Fruit fly (Drosophila melanogaster) whole organism, embryonic: Measurements from ENCODE around the gene CG15506.

Experiments
- Antp ChIP-seq: fragments of 200-800 bp; sonication (Bioruptor generic); optimal IDR thresholded peaks from 3 replicates; lab custom pipeline; 2016; ENCODE audit warnings: missing biosample characterization, missing genetic modification characterization
- Atf6 ChIP-seq: fragments of 200-800 bp; sonication (Bioruptor generic); IDR thresholded peaks from 2 replicates; pipeline ENCODE4 v1.3.6; 2022; ENCODE audit warnings: missing biosample characterization, missing genetic modification characterization
- CG11398 ChIP-seq: fragments of 200-800 bp; sonication (Bioruptor generic); optimal IDR thresholded peaks from 2 replicates; lab custom pipeline; 2016; ENCODE audit warnings: missing biosample characterization, missing genetic modification characterization
- CG12155 ChIP-seq: fragments of 200-800 bp; sonication (Bioruptor generic); optimal IDR thresholded peaks from 3 replicates; lab custom pipeline; 2016; ENCODE audit warnings: missing biosample characterization, missing genetic modification characterization
- CG12236 ChIP-seq: fragments of 200-800 bp; sonication (Bioruptor generic); optimal IDR thresholded peaks from 2 replicates; lab custom pipeline; 2016; ENCODE audit warnings: missing biosample characterization, missing genetic modification characterization
- CG12744 ChIP-seq: fragments of 200-800 bp; sonication (Bioruptor generic); optimal IDR thresholded peaks from 2 replicates; lab custom pipeline; 2016; ENCODE audit warnings: missing biosample characterization, missing genetic modification characterization
- CG13287 ChIP-seq: fragments of 200-800 bp; sonication (Bioruptor generic); IDR thresholded peaks from 2 replicates; pipeline ENCODE4 v1.3.6; 2022; ENCODE audit warnings: missing biosample characterization, missing genetic modification characterization; ENCODE audit not compliant: partially characterized antibody
- CG13624 ChIP-seq: fragments of 200-800 bp; sonication (Bioruptor generic); optimal IDR thresholded peaks from 2 replicates; lab custom pipeline; 2016; ENCODE audit warnings: missing biosample characterization, missing genetic modification characterization
- CG14050 ChIP-seq: fragments of 200-800 bp; sonication (Bioruptor generic); IDR thresholded peaks from 3 replicates; pipeline ENCODE4 v1.3.6; 2022; ENCODE audit warnings: missing biosample characterization, missing genetic modification characterization
- CG14965 ChIP-seq: fragments of 200-800 bp; sonication (Bioruptor generic); optimal IDR thresholded peaks from 2 replicates; lab custom pipeline; 2016; ENCODE audit warnings: missing biosample characterization, missing genetic modification characterization, borderline replicate concordance
- CG15696 ChIP-seq: fragments of 200-800 bp; sonication (Bioruptor generic); optimal IDR thresholded peaks from 2 replicates; lab custom pipeline; 2019; ENCODE audit warnings: missing biosample characterization, mild to moderate bottlenecking, missing genetic modification characterization, moderate library complexity
- CG16779 ChIP-seq: fragments of 200-800 bp; sonication (Bioruptor generic); IDR thresholded peaks from 2 replicates; pipeline ENCODE4 v1.3.6; 2022; ENCODE audit warnings: missing biosample characterization, missing genetic modification characterization
- CG17385 ChIP-seq: fragments of 200-800 bp; sonication (Bioruptor generic); optimal IDR thresholded peaks from 3 replicates; lab custom pipeline; 2018; ENCODE audit warnings: missing biosample characterization, mild to moderate bottlenecking, missing genetic modification characterization
- CG17568 ChIP-seq: fragments of 200-800 bp; sonication (Bioruptor generic); optimal IDR thresholded peaks from 2 replicates; lab custom pipeline; 2018; ENCODE audit warnings: missing biosample characterization, mild to moderate bottlenecking, missing genetic modification characterization, moderate library complexity
- CG1832 ChIP-seq: fragments of 200-800 bp; sonication (Bioruptor generic); optimal IDR thresholded peaks from 2 replicates; lab custom pipeline; 2017; ENCODE audit warnings: missing biosample characterization, mild to moderate bottlenecking, missing genetic modification characterization, inconsistent platforms
- CG2202 ChIP-seq: fragments of 200-800 bp; sonication (Bioruptor generic); optimal IDR thresholded peaks from 2 replicates; lab custom pipeline; 2018; ENCODE audit warnings: missing biosample characterization, mild to moderate bottlenecking, missing genetic modification characterization
- CG2712 ChIP-seq: fragments of 200-800 bp; optimal IDR thresholded peaks from 3 replicates; lab custom pipeline; 2019; ENCODE audit warnings: missing biosample characterization, mild to moderate bottlenecking, missing genetic modification characterization, moderate library complexity
- CG2889 ChIP-seq: fragments of 200-800 bp; sonication (Bioruptor generic); IDR thresholded peaks from 3 replicates; pipeline ENCODE4 v1.3.6; 2022; ENCODE audit warnings: missing biosample characterization, missing genetic modification characterization
- CG31365 ChIP-seq: fragments of 200-800 bp; sonication (Bioruptor generic); optimal IDR thresholded peaks from 2 replicates; lab custom pipeline; 2018; ENCODE audit warnings: missing biosample characterization, mild to moderate bottlenecking, missing genetic modification characterization
- CG32772 ChIP-seq: fragments of 200-800 bp; sonication (Bioruptor generic); IDR thresholded peaks from 2 replicates; pipeline ENCODE4 v1.3.6; 2022; ENCODE audit warnings: missing biosample characterization, missing genetic modification characterization
- CG33557 ChIP-seq: fragments of 200-800 bp; sonication (Bioruptor generic); optimal IDR thresholded peaks from 2 replicates; lab custom pipeline; 2019; ENCODE audit warnings: missing biosample characterization, mild to moderate bottlenecking, missing genetic modification characterization, moderate library complexity
- CG4854 ChIP-seq: fragments of 200-800 bp; sonication (Bioruptor generic); optimal IDR thresholded peaks from 2 replicates; lab custom pipeline; 2016; ENCODE audit warnings: missing biosample characterization, missing genetic modification characterization, inconsistent platforms
- CG6765 ChIP-seq: fragments of 200-800 bp; sonication (Bioruptor generic); optimal IDR thresholded peaks from 3 replicates; lab custom pipeline; 2017; ENCODE audit warnings: missing biosample characterization, mild to moderate bottlenecking, missing genetic modification characterization
- CG7745 ChIP-seq: fragments of 200-800 bp; sonication (Bioruptor generic); optimal IDR thresholded peaks from 2 replicates; lab custom pipeline; 2018; ENCODE audit warnings: missing biosample characterization, mild to moderate bottlenecking, missing genetic modification characterization, moderate library complexity
- CG9437 ChIP-seq: fragments of 200-800 bp; sonication (Bioruptor generic); optimal IDR thresholded peaks from 2 replicates; lab custom pipeline; 2018; ENCODE audit warnings: missing biosample characterization, mild to moderate bottlenecking, missing genetic modification characterization
- CG9797 ChIP-seq: fragments of 200-800 bp; sonication (Bioruptor generic); optimal IDR thresholded peaks from 3 replicates; lab custom pipeline; 2018; ENCODE audit warnings: missing biosample characterization, mild to moderate bottlenecking, missing genetic modification characterization
- CG9876 ChIP-seq: fragments of 200-800 bp; sonication (Bioruptor generic); optimal IDR thresholded peaks from 2 replicates; lab custom pipeline; 2016; ENCODE audit warnings: missing biosample characterization, missing genetic modification characterization
- CHES-1-like ChIP-seq: fragments of 200-800 bp; sonication (Bioruptor generic); optimal IDR thresholded peaks from 2 replicates; lab custom pipeline; 2016; ENCODE audit warnings: missing biosample characterization, missing genetic modification characterization
- Dfd ChIP-seq, 2 experiments: fragments of >200 bp; optimal IDR thresholded peaks; 2 replicates each; lab custom pipeline; 2017; ENCODE audit warnings: missing biosample characterization in 2 of 2, missing genetic modification characterization in 2 of 2
- Doc2 ChIP-seq: fragments of 200-800 bp; sonication (Bioruptor generic); IDR thresholded peaks from 2 replicates; pipeline ENCODE4 v1.3.6; 2022; ENCODE audit warnings: missing biosample characterization, missing genetic modification characterization
- Dref ChIP-seq: fragments of 200-800 bp; sonication (Bioruptor generic); IDR thresholded peaks from 2 replicates; pipeline ENCODE4 v1.3.6; 2022; ENCODE audit warnings: missing biosample characterization, missing genetic modification characterization
- Ets65A ChIP-seq: fragments of 200-800 bp; sonication (Bioruptor generic); peaks from one replicate; lab custom pipeline; 2016; ENCODE audit warnings: missing biosample characterization, missing genetic modification characterization
- HLH4C ChIP-seq: fragments of 200-800 bp; sonication (Bioruptor generic); IDR thresholded peaks from 3 replicates; pipeline ENCODE4 v1.3.6; 2022; ENCODE audit warnings: missing biosample characterization, missing genetic modification characterization; ENCODE audit not compliant: partially characterized antibody
- Hr39 ChIP-seq: fragments of >200 bp; optimal IDR thresholded peaks from 2 replicates; lab custom pipeline; 2017
- Mrtf ChIP-seq: fragments of 200-800 bp; sonication (Bioruptor generic); IDR thresholded peaks from 3 replicates; pipeline ENCODE4 v1.3.6; 2022; ENCODE audit warnings: missing biosample characterization, missing genetic modification characterization
- NK7.1 ChIP-seq: fragments of 200-800 bp; sonication (Bioruptor generic); optimal IDR thresholded peaks from 3 replicates; lab custom pipeline; 2016; ENCODE audit warnings: missing biosample characterization, missing genetic modification characterization
- Trl ChIP-seq, 3 experiments: fragments of >200 bp in 2 of 3; fragments of 200-800 bp in 1 of 3; sonication (Bioruptor generic) in 1 of 3; optimal IDR thresholded peaks; 2 replicates in 1 of 3; 3 replicates in 2 of 3; lab custom pipeline; 2016 to 2017; ENCODE audit warnings: missing biosample characterization in 1 of 3, missing genetic modification characterization in 1 of 3
- bowl ChIP-seq: fragments of 200-800 bp; sonication (Bioruptor generic); IDR thresholded peaks from 2 replicates; pipeline ENCODE4 v1.3.6; 2022; ENCODE audit warnings: missing biosample characterization, missing genetic modification characterization
- cato ChIP-seq: fragments of 200-800 bp; sonication (Bioruptor generic); optimal IDR thresholded peaks from 2 replicates; lab custom pipeline; 2016; ENCODE audit warnings: missing biosample characterization, missing genetic modification characterization, borderline replicate concordance
- caup ChIP-seq: fragments of 200-800 bp; sonication (Bioruptor generic); optimal IDR thresholded peaks from 3 replicates; lab custom pipeline; 2017; ENCODE audit warnings: missing biosample characterization, mild to moderate bottlenecking, missing genetic modification characterization, moderate library complexity; ENCODE audit not compliant: severe bottlenecking
- ci ChIP-seq: fragments of 200-800 bp; sonication (Bioruptor generic); IDR thresholded peaks from 3 replicates; pipeline ENCODE4 v1.3.6; 2022; ENCODE audit warnings: missing biosample characterization, missing genetic modification characterization
- fd3F ChIP-seq: fragments of 200-800 bp; sonication (Bioruptor generic); optimal IDR thresholded peaks from 2 replicates; lab custom pipeline; 2018; ENCODE audit warnings: missing biosample characterization, mild to moderate bottlenecking, missing genetic modification characterization, moderate library complexity
- jigr1 ChIP-seq: fragments of 200-800 bp; sonication (Bioruptor generic); IDR thresholded peaks from 3 replicates; pipeline ENCODE4 v1.3.6; 2022; ENCODE audit warnings: missing biosample characterization, missing genetic modification characterization
- nau ChIP-seq: fragments of 200-800 bp; sonication (Bioruptor generic); optimal IDR thresholded peaks from 3 replicates; lab custom pipeline; 2017; ENCODE audit warnings: missing biosample characterization, mild to moderate bottlenecking, missing genetic modification characterization, missing genetic modification reagents
- org-1 ChIP-seq: fragments of 200-800 bp; sonication (Bioruptor generic); optimal IDR thresholded peaks from 2 replicates; lab custom pipeline; 2017; ENCODE audit warnings: missing biosample characterization, missing genetic modification characterization
- p53 ChIP-seq: fragments of 200-800 bp; sonication (Bioruptor generic); optimal IDR thresholded peaks from 2 replicates; lab custom pipeline; 2016; ENCODE audit warnings: missing biosample characterization, missing genetic modification characterization
- pros ChIP-seq: fragments of 200-800 bp; sonication (Bioruptor generic); optimal IDR thresholded peaks from 3 replicates; lab custom pipeline; 2019; ENCODE audit warnings: missing biosample characterization, mild to moderate bottlenecking, missing genetic modification characterization, moderate library complexity
- row ChIP-seq: fragments of 200-800 bp; sonication (Bioruptor generic); IDR thresholded peaks from 3 replicates; pipeline ENCODE4 v1.3.6; 2022; ENCODE audit warnings: missing biosample characterization, missing genetic modification characterization
- run ChIP-seq: fragments of 200-800 bp; sonication (Bioruptor generic); optimal IDR thresholded peaks from 3 replicates; lab custom pipeline; 2018; ENCODE audit warnings: missing biosample characterization, mild to moderate bottlenecking, missing genetic modification characterization
- schlank ChIP-seq: fragments of 200-800 bp; sonication (Bioruptor generic); optimal IDR thresholded peaks from 2 replicates; lab custom pipeline; 2018; ENCODE audit warnings: missing biosample characterization, mild to moderate bottlenecking, missing genetic modification characterization
- wor ChIP-seq: fragments of 200-800 bp; sonication (Bioruptor generic); IDR thresholded peaks from 2 replicates; pipeline ENCODE4 v1.3.6; 2022; ENCODE audit warnings: missing biosample characterization, missing genetic modification characterization
- zen ChIP-seq: fragments of 200-800 bp; sonication (Bioruptor generic); optimal IDR thresholded peaks from 3 replicates; lab custom pipeline; 2018; ENCODE audit warnings: missing biosample characterization, mild to moderate bottlenecking, missing genetic modification characterization, moderate library complexity

Gene CG15506

DNA sequence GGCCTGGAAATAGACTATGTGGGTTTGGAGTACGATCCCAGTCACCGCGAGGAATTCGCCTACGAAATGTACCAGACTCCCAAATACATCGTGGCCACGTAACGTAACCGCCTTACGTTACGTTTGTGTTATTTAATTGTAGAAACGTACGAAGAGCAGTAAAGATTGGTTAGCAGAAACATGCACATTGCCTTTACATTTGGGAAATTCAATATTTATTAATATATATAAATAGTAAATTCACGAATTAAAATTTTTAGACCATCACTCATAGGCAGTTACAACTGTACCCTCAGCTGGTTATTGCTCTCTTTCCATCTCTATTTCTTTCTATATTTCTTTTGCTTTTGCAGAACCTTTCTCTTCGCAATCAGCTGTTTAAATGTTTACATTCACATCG, 19.4 kb downstream of the CG15506 start, which contains the start of gene Gnpnat (continued):
- TF ChIP-seq Trl (optimal IDR thresholded peaks at IDR 0.05; lab: Kevin White, UChicago) = no peak
- no peak for TF ChIP-seq Trl (GFP tag; optimal IDR thresholded peaks at IDR 0.05; lab: Kevin White, UChicago)
- TF ChIP-seq CG17568 (GFP tag; lab: Kevin White, UChicago) = no peak
- TF ChIP-seq Atf6 (GFP tag; lab: Robert Waterston, UW) = no peak
- peak; percentile 69 for TF ChIP-seq CG2712 (tag; lab: Kevin White, UChicago)
- TF ChIP-seq CG14965 (GFP tag; lab: Kevin White, UChicago) = no peak
- no peak for TF ChIP-seq CG31365 (tag; lab: Kevin White, UChicago)
- TF ChIP-seq CG13624 (GFP tag; lab: Kevin White, UChicago) = no peak
- no peak for TF ChIP-seq CG2889 (GFP tag; lab: Robert Waterston, UW)
- no peak for TF ChIP-seq nau (GFP tag; lab: Kevin White, UChicago)
- TF ChIP-seq CG32772 (GFP tag; lab: Robert Waterston, UW) = no peak
- TF ChIP-seq Dfd (GFP tag; optimal IDR thresholded peaks at IDR 0.05; lab: Kevin White, UChicago) = no peak
- no peak for TF ChIP-seq CG9797 (GFP tag; lab: Kevin White, UChicago)
- TF ChIP-seq Antp (GFP tag; lab: Kevin White, UChicago) = no peak
- TF ChIP-seq CG12236 = no peak
- no peak for TF ChIP-seq CG14050 (GFP tag; lab: Robert Waterston, UW)
- TF ChIP-seq jigr1 (GFP tag; lab: Robert Waterston, UW) = no peak
- TF ChIP-seq wor (GFP tag; lab: Robert Waterston, UW) = no peak
- no peak for TF ChIP-seq run (tag; lab: Kevin White, UChicago)
- peak; percentile 46 for TF ChIP-seq CG15696 (tag; lab: Kevin White, UChicago)
- TF ChIP-seq Mrtf (GFP tag; lab: Robert Waterston, UW) = no peak
- no peak for TF ChIP-seq CG1832 (GFP tag; lab: Kevin White, UChicago)
- no peak for TF ChIP-seq CG9876 (GFP tag; lab: Kevin White, UChicago)
- TF ChIP-seq Dref (GFP tag; lab: Robert Waterston, UW) = no peak
- no peak for TF ChIP-seq CG12744
- TF ChIP-seq Ets65A (GFP tag; lab: Kevin White, UChicago) = no peak
- TF ChIP-seq CG9437 (GFP tag; lab: Kevin White, UChicago) = peak; percentile 99
- peak; percentile 22 for TF ChIP-seq CG12155 (GFP tag; lab: Kevin White, UChicago)
- no peak for TF ChIP-seq schlank (tag; lab: Kevin White, UChicago)
- TF ChIP-seq NK7.1 (GFP tag; lab: Kevin White, UChicago) = no peak
- TF ChIP-seq CG6765 (GFP tag; lab: Kevin White, UChicago) = no peak
- peak; percentile 48 for TF ChIP-seq caup (GFP tag; lab: Kevin White, UChicago)
- TF ChIP-seq CG17385 (GFP tag; lab: Kevin White, UChicago) = peak; percentile 48
- TF ChIP-seq Hr39 (lab: Kevin White, UChicago) = no peak
- no peak for TF ChIP-seq HLH4C (GFP tag; lab: Robert Waterston, UW)
- TF ChIP-seq CG4854 = no peak
- TF ChIP-seq zen (tag; lab: Kevin White, UChicago) = peak; percentile 31
- no peak for TF ChIP-seq CG11398 (GFP tag; lab: Kevin White, UChicago)
- TF ChIP-seq CG16779 (GFP tag; lab: Robert Waterston, UW) = no peak
- no peak for TF ChIP-seq row (GFP tag; lab: Robert Waterston, UW)
- no peak for TF ChIP-seq bowl (GFP tag; lab: Robert Waterston, UW)
- no peak for TF ChIP-seq CG7745
- TF ChIP-seq p53 (GFP tag; lab: Kevin White, UChicago) = no peak
- no peak for TF ChIP-seq CHES-1-like
- TF ChIP-seq CG2202 (tag; lab: Kevin White, UChicago) = peak; percentile 30
- TF ChIP-seq cato (GFP tag; lab: Kevin White, UChicago) = no peak
- TF ChIP-seq ci (GFP tag; lab: Robert Waterston, UW) = no peak
- peak; percentile 1 for TF ChIP-seq CG33557 (GFP tag; lab: Kevin White, UChicago)
- TF ChIP-seq Doc2 (GFP tag; lab: Robert Waterston, UW) = no peak
- peak; percentile 38 for TF ChIP-seq fd3F (GFP tag; lab: Kevin White, UChicago)
- TF ChIP-seq org-1 (GFP tag; lab: Kevin White, UChicago) = peak; percentile 56
- no peak for TF ChIP-seq pros (GFP tag; lab: Kevin White, UChicago)
- no peak for TF ChIP-seq CG13287
